Worm (Caenorhabditis elegans) whole organism, L4/young adult: Measurements from ENCODE around the gene pam-1.

Experiments
- W03F9.2 ChIP-seq: fragments of 150-350 bp; optimal IDR thresholded peaks from 2 replicates; lab custom pipeline; 2014; ENCODE audit warnings: missing biosample characterization, missing genetic modification characterization
- dao-5 ChIP-seq: sonication (generic microtip); optimal IDR thresholded peaks from 2 replicates; lab custom pipeline; 2016; ENCODE audit warnings: missing genotype, missing genetic modification characterization, moderate library complexity, missing compliant biosample characterization
- him-1 ChIP-seq: sonication (generic microtip); optimal IDR thresholded peaks from 2 replicates; lab custom pipeline; 2016; ENCODE audit warnings: missing genotype, missing genetic modification reagents, missing genetic modification characterization, missing compliant biosample characterization

DNA sequence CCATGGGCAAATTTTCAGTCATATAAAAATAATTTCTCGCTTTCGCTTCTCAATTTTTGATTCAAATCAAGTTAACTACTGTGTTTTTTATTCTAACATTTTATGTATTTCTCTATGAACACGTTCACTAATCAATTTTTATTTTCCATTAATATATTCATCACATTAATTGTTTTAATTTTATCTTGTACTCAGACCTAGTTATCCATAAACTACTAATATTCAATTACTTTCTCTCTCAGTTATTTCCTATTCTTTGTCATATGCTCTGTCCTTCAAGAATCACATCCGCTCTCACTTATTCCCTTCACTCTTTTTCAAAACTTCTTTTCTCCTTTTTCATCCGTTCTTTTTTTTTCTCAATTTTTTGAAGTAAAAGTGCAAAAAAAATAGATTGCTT is 36.4 kb upstream of the pam-1 start:
- no peak for TF ChIP-seq dao-5
- TF ChIP-seq him-1 (tag; lab: Kevin White, UChicago), result no peak
- TF ChIP-seq W03F9.2 (tag; lab: Kevin White, UChicago), result no peak
